Fruit fly (Drosophila melanogaster): ENCODE measurements around the gene CG31635.

CG31635 gene

DNA sequence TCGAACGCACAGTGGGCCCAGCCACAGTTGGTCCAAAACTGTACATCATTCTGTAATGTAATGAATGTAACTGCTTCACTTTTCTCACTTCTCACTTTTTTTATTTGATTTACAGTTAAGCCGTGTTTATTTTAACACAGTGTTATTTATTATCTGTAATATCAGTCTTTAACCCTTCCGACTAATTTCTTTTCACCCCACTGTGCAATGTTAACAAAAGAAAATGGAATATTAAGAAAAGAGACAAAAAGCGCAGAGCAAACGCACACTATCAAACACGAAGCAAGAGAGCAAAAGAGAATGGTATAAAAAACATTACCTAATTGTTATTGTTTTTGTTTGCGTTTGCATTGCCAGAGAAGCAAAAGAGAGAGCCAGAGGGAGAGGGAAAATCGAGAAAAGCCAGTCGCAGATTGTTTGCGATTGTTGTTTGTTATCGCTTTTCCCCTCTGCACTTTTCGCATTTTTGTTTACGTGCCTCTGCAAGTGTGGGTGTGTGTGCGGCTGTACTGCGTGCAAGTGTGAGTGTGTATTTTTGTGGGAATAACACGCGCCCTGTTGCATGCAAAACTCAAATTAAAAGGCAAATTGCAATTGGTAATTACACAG, 1.7 kb downstream of the CG31635 start (continued):
- TF ChIP-seq CG13894 (tag; optimal IDR thresholded peaks at IDR 0.05) (peak; percentile 90), BtbVII (GFP tag; optimal IDR thresholded peaks at IDR 0.05) (peak; percentile 98), h (optimal IDR thresholded peaks at IDR 0.05) (no peak), oc (tag; optimal IDR thresholded peaks at IDR 0.05) (peak; percentile 99), CG18011 (GFP tag; optimal IDR thresholded peaks at IDR 0.05) (peak; percentile 91), CG15073 (GFP tag; optimal IDR thresholded peaks at IDR 0.05) (peak; percentile 86), CG43689 (GFP tag; IDR thresholded peaks at IDR 0.05) (peak; percentile 93), crp (GFP tag; optimal IDR thresholded peaks at IDR 0.05) (peak; percentile 34 to 73), CG2875 (GFP tag; optimal IDR thresholded peaks at IDR 0.05) (peak; percentile 99), ato (GFP tag; IDR thresholded peaks at IDR 0.05; ENCODE audit: partially characterized antibody) (0 out of 2 replicates have a peak, but pooled peaks have one; percentile 26), ems (GFP tag; optimal IDR thresholded peaks at IDR 0.05) (peak; percentile 99), Optix (GFP tag; IDR thresholded peaks at IDR 0.05) (peak; percentile 97), CG7963 (GFP tag; IDR thresholded peaks at IDR 0.05; ENCODE audit: partially characterized antibody) (peak; percentile 24; the same call in 1 of the 3 replicates), stwl (tag; optimal IDR thresholded peaks at IDR 0.05) (peak; percentile 66), CG16779 (GFP tag; IDR thresholded peaks at IDR 0.05) (peak; percentile 93), psq (GFP tag; optimal IDR thresholded peaks at IDR 0.05) (peak; percentile 97), CG17912 (GFP tag; optimal IDR thresholded peaks at IDR 0.05) (peak; percentile 97), Trl (optimal IDR thresholded peaks at IDR 0.05) (peak; percentile 69 to 89), Trl (GFP tag; optimal IDR thresholded peaks at IDR 0.05) (peak; percentile 99), Dbx (GFP tag; IDR thresholded peaks at IDR 0.05) (peak; percentile 95), Lim3 (GFP tag; IDR thresholded peaks at IDR 0.05) (peak; percentile 91), Antp (GFP tag; optimal IDR thresholded peaks at IDR 0.05) (peak; percentile 98), CG11247 (GFP tag; IDR thresholded peaks at IDR 0.05) (peak; percentile 92), hbn (GFP tag; IDR thresholded peaks at IDR 0.05; ENCODE audit: partially characterized antibody) (0 out of 2 replicates have a peak, but pooled peaks have one; percentile 17), jing (GFP tag; optimal IDR thresholded peaks at IDR 0.05) (peak; percentile 98), CG11085 (GFP tag; IDR thresholded peaks at IDR 0.05) (peak; percentile 94), CG3065 (GFP tag; optimal IDR thresholded peaks at IDR 0.05) (peak; percentile 97), CG3163 (GFP tag; optimal IDR thresholded peaks at IDR 0.05) (peak; percentile 94), Fer1 (GFP tag; optimal IDR thresholded peaks at IDR 0.05) (peak; percentile 98), Taf1 (GFP tag; IDR thresholded peaks at IDR 0.05) (peak; percentile 88), NC2β (GFP tag; optimal IDR thresholded peaks at IDR 0.05) (peak; percentile 99), lbe (GFP tag; optimal IDR thresholded peaks at IDR 0.05) (peak; percentile 86), CG1832 (GFP tag; optimal IDR thresholded peaks at IDR 0.05) (no peak), Kr (GFP tag; optimal IDR thresholded peaks at IDR 0.05) (peak; percentile 98), Blimp-1 (GFP tag; optimal IDR thresholded peaks at IDR 0.05) (peak; percentile 98), CG18619 (GFP tag; optimal IDR thresholded peaks at IDR 0.05) (peak; percentile 97), Myb (GFP tag; optimal IDR thresholded peaks at IDR 0.05) (peak; percentile 90), gem (tag; optimal IDR thresholded peaks at IDR 0.05) (peak; percentile 99), CG17802 (tag; optimal IDR thresholded peaks at IDR 0.05) (peak; percentile 88), CG5245 (GFP tag; optimal IDR thresholded peaks at IDR 0.05) (peak; percentile 98), HLH3B (GFP tag; IDR thresholded peaks at IDR 0.05) (peak; percentile 98), ftz-f1 (GFP tag; optimal IDR thresholded peaks at IDR 0.05) (peak; percentile 73), gsb-n (tag; optimal IDR thresholded peaks at IDR 0.05) (peak; percentile 99), Sox102F (GFP tag; optimal IDR thresholded peaks at IDR 0.05) (peak; percentile 99), fu2 (GFP tag; optimal IDR thresholded peaks at IDR 0.05) (peak; percentile 96), dysf (GFP tag; IDR thresholded peaks at IDR 0.05) (peak; percentile 98), Meics (GFP tag; optimal IDR thresholded peaks at IDR 0.05) (peak; percentile 97), CG18599 (GFP tag; optimal IDR thresholded peaks at IDR 0.05) (peak; percentile 98), lov (optimal IDR thresholded peaks at IDR 0.05) (no peak), lov (GFP tag; IDR thresholded peaks at IDR 0.05) (peak; percentile 95)

Data from whole organism, embryonic.